Fruit fly (Drosophila melanogaster) whole organism, wandering third instar larva: ENCODE measurements around the gene TfIIEbeta.

Experiments
- Dfd ChIP-seq: fragments of >200 bp; optimal IDR thresholded peaks from 2 replicates; lab custom pipeline; 2017; ENCODE audit warnings: missing biosample characterization, missing genetic modification characterization
- Dif ChIP-seq: fragments of 200-275, 200-300 bp; sonication (Bioruptor generic); optimal IDR thresholded peaks from 2 replicates; lab custom pipeline; 2018; ENCODE audit warnings: missing biosample characterization, missing genetic modification characterization; ENCODE audit not compliant: partially characterized antibody
- Myc ChIP-seq: fragments of >200 bp; optimal IDR thresholded peaks from 2 replicates; lab custom pipeline; 2017
- Vsx2 ChIP-seq: fragments of 200-300, 225-300 bp; sonication (Bioruptor generic); optimal IDR thresholded peaks from 2 replicates; lab custom pipeline; 2018; ENCODE audit warnings: missing biosample characterization, missing genetic modification characterization; ENCODE audit not compliant: partially characterized antibody
- brk ChIP-seq: fragments of 200-800 bp; sonication (Bioruptor generic); optimal IDR thresholded peaks from 2 replicates; lab custom pipeline; 2016; ENCODE audit warnings: missing biosample characterization, mild to moderate bottlenecking, missing genetic modification characterization
- dsf ChIP-seq: sonication (Bioruptor generic); optimal IDR thresholded peaks from 2 replicates; lab custom pipeline; 2016; ENCODE audit warnings: missing biosample characterization, missing genetic modification characterization, borderline replicate concordance
- h ChIP-seq: fragments of 200-800 bp; sonication (Bioruptor generic); optimal IDR thresholded peaks from 3 replicates; lab custom pipeline; 2016; ENCODE audit warnings: missing biosample characterization, mild to moderate bottlenecking, missing genetic modification characterization
- psq ChIP-seq: fragments of 200-800 bp; sonication (Bioruptor generic); optimal IDR thresholded peaks from 3 replicates; lab custom pipeline; 2017; ENCODE audit warnings: missing biosample characterization, mild to moderate bottlenecking, missing genetic modification characterization, moderate library complexity
- usp ChIP-seq: fragments of >200 bp; optimal IDR thresholded peaks from 2 replicates; lab custom pipeline; 2017; ENCODE audit warnings: missing biosample characterization, missing genetic modification characterization

dm6 chr3L:4252862-4253610 is 33.8 kb upstream of the TfIIEbeta start:
- no peak for TF ChIP-seq Dif
- TF ChIP-seq h (GFP tag; lab: Kevin White, UChicago): peak; percentile 23
- peak; percentile 28 for TF ChIP-seq Myc (lab: Kevin White, UChicago)
- no peak for TF ChIP-seq usp (GFP tag; lab: Kevin White, UChicago)
- TF ChIP-seq dsf (GFP tag; lab: Kevin White, UChicago): no peak
- TF ChIP-seq brk (GFP tag; lab: Kevin White, UChicago): no peak
- no peak for TF ChIP-seq Vsx2 (GFP tag; lab: Kevin White, UChicago)
- no peak for TF ChIP-seq Dfd (GFP tag; lab: Kevin White, UChicago)
- TF ChIP-seq psq (GFP tag; lab: Kevin White, UChicago): peak; percentile 84
